Fruit fly (Drosophila melanogaster) whole organism, embryonic: Measurements from ENCODE around the gene Irbp18.

Source experiments
- Aef1 ChIP-seq: fragments of 200-800 bp; sonication (Bioruptor generic); IDR thresholded peaks from 3 replicates; pipeline ENCODE4 v1.3.6; 2022; ENCODE audit warnings: missing biosample characterization, missing genetic modification characterization
- Atf6 ChIP-seq: fragments of 200-800 bp; sonication (Bioruptor generic); IDR thresholded peaks from 2 replicates; pipeline ENCODE4 v1.3.6; 2022; ENCODE audit warnings: missing biosample characterization, missing genetic modification characterization
- Bgb ChIP-seq: fragments of 200-800 bp; sonication (Bioruptor generic); IDR thresholded peaks from 2 replicates; pipeline ENCODE4 v1.3.6; 2022; ENCODE audit warnings: missing biosample characterization, missing genetic modification characterization; ENCODE audit not compliant: partially characterized antibody
- CG10147 ChIP-seq: fragments of 200-800 bp; sonication (Bioruptor generic); optimal IDR thresholded peaks from 2 replicates; lab custom pipeline; 2019; ENCODE audit warnings: missing biosample characterization, mild to moderate bottlenecking, missing genetic modification characterization, moderate library complexity
- CG11723 ChIP-seq: fragments of 200-800 bp; sonication (Bioruptor generic); optimal IDR thresholded peaks from 2 replicates; lab custom pipeline; 2017; ENCODE audit warnings: missing biosample characterization, mild to moderate bottlenecking, missing genetic modification characterization
- CG13123 ChIP-seq: fragments of 200-800 bp; sonication (Bioruptor generic); optimal IDR thresholded peaks from 2 replicates; lab custom pipeline; 2016; ENCODE audit warnings: missing biosample characterization, missing genetic modification characterization
- CG13624 ChIP-seq: fragments of 200-800 bp; sonication (Bioruptor generic); optimal IDR thresholded peaks from 2 replicates; lab custom pipeline; 2016; ENCODE audit warnings: missing biosample characterization, missing genetic modification characterization
- CG14050 ChIP-seq: fragments of 200-800 bp; sonication (Bioruptor generic); IDR thresholded peaks from 3 replicates; pipeline ENCODE4 v1.3.6; 2022; ENCODE audit warnings: missing biosample characterization, missing genetic modification characterization
- CG14441 ChIP-seq: fragments of 200-800 bp; sonication (Bioruptor generic); IDR thresholded peaks from 2 replicates; pipeline ENCODE4 v1.3.6; 2022; ENCODE audit warnings: missing biosample characterization, missing genetic modification characterization
- CG15514 ChIP-seq: fragments of 200-800 bp; sonication (Bioruptor generic); optimal IDR thresholded peaks from 3 replicates; lab custom pipeline; 2017; ENCODE audit warnings: missing biosample characterization, missing genetic modification characterization, mild to moderate bottlenecking, moderate library complexity, missing genetic modification reagents
- CG1647 ChIP-seq: fragments of 200-800 bp; sonication (Bioruptor generic); optimal IDR thresholded peaks from 3 replicates; lab custom pipeline; 2016; ENCODE audit warnings: missing biosample characterization, missing genetic modification characterization
- CG16813 ChIP-seq: fragments of 200-800 bp; sonication (Bioruptor generic); IDR thresholded peaks from 3 replicates; pipeline ENCODE4 v1.3.6; 2022; ENCODE audit warnings: missing biosample characterization, missing genetic modification characterization; ENCODE audit not compliant: partially characterized antibody
- CG43689 ChIP-seq: fragments of 200-800 bp; sonication (Bioruptor generic); IDR thresholded peaks from 2 replicates; pipeline ENCODE4 v1.3.6; 2022; ENCODE audit warnings: missing biosample characterization, missing genetic modification characterization
- CG6272 ChIP-seq: fragments of 200-800 bp; sonication (Bioruptor generic); IDR thresholded peaks from 2 replicates; pipeline ENCODE4 v1.3.6; 2022; ENCODE audit warnings: missing biosample characterization, missing genetic modification characterization
- CG6791 ChIP-seq: fragments of 200-800 bp; sonication (Bioruptor generic); IDR thresholded peaks from 3 replicates; pipeline ENCODE4 v1.3.6; 2022; ENCODE audit warnings: missing biosample characterization, missing genetic modification characterization; ENCODE audit not compliant: partially characterized antibody
- CG7839 ChIP-seq: fragments of 200-800 bp; sonication (Bioruptor generic); optimal IDR thresholded peaks from 3 replicates; lab custom pipeline; 2018; ENCODE audit warnings: missing biosample characterization, mild to moderate bottlenecking, missing genetic modification characterization, moderate library complexity
- CG7963 ChIP-seq: fragments of 200-800 bp; sonication (Bioruptor generic); IDR thresholded peaks from 3 replicates; pipeline ENCODE4 v1.3.6; 2022; ENCODE audit warnings: missing biosample characterization, missing genetic modification characterization; ENCODE audit not compliant: partially characterized antibody
- CG9817 ChIP-seq: fragments of 200-800 bp; sonication (Bioruptor generic); optimal IDR thresholded peaks from 2 replicates; lab custom pipeline; 2018; ENCODE audit warnings: missing biosample characterization, mild to moderate bottlenecking, missing genetic modification characterization, moderate library complexity
- CHES-1-like ChIP-seq: fragments of 200-800 bp; sonication (Bioruptor generic); optimal IDR thresholded peaks from 2 replicates; lab custom pipeline; 2016; ENCODE audit warnings: missing biosample characterization, missing genetic modification characterization
- Chrac-16 ChIP-seq: fragments of 200-800 bp; sonication (Bioruptor generic); optimal IDR thresholded peaks from 3 replicates; lab custom pipeline; 2016; ENCODE audit warnings: missing biosample characterization, missing genetic modification characterization
- CoRest ChIP-seq: fragments of 200-800 bp; sonication (Bioruptor generic); optimal IDR thresholded peaks from 3 replicates; lab custom pipeline; 2018; ENCODE audit warnings: missing biosample characterization, mild to moderate bottlenecking, missing genetic modification characterization, moderate library complexity
- Dek ChIP-seq: fragments of 200-800 bp; sonication (Bioruptor generic); optimal IDR thresholded peaks from 3 replicates; lab custom pipeline; 2019; ENCODE audit warnings: missing biosample characterization, mild to moderate bottlenecking, missing genetic modification characterization, moderate library complexity
- E2f1 ChIP-seq: fragments of 200-800 bp; sonication (Bioruptor generic); IDR thresholded peaks from 2 replicates; pipeline ENCODE4 v1.3.6; 2022; ENCODE audit warnings: missing biosample characterization, missing genetic modification characterization
- E2f2 ChIP-seq: fragments of 200-800 bp; sonication (Bioruptor generic); IDR thresholded peaks from 2 replicates; pipeline ENCODE4 v1.3.6; 2022; ENCODE audit warnings: missing biosample characterization, missing genetic modification characterization
- ERR ChIP-seq: fragments of 200-800 bp; sonication (Bioruptor generic); optimal IDR thresholded peaks from 2 replicates; lab custom pipeline; 2016; ENCODE audit warnings: missing biosample characterization, missing genetic modification characterization
- Fer1 ChIP-seq: fragments of 200-800 bp; sonication (Bioruptor generic); optimal IDR thresholded peaks from 2 replicates; lab custom pipeline; 2017; ENCODE audit warnings: missing biosample characterization, mild to moderate bottlenecking, missing genetic modification characterization
- HLH3B ChIP-seq: fragments of 200-800 bp; sonication (Bioruptor generic); IDR thresholded peaks from 2 replicates; pipeline ENCODE4 v1.3.6; 2022; ENCODE audit warnings: missing biosample characterization, missing genetic modification characterization
- Hey ChIP-seq: fragments of 200-800 bp; sonication (Bioruptor generic); optimal IDR thresholded peaks from 3 replicates; lab custom pipeline; 2018; ENCODE audit warnings: missing biosample characterization, mild to moderate bottlenecking, missing genetic modification characterization
- Hr39 ChIP-seq: fragments of >200 bp; optimal IDR thresholded peaks from 2 replicates; lab custom pipeline; 2017
- Lpt ChIP-seq: fragments of >200 bp; optimal IDR thresholded peaks from 2 replicates; lab custom pipeline; 2018; ENCODE audit warnings: missing biosample characterization, missing genetic modification characterization
- Max ChIP-seq: fragments of 200-800 bp; sonication (Bioruptor generic); optimal IDR thresholded peaks from 2 replicates; lab custom pipeline; 2016; ENCODE audit warnings: missing biosample characterization, mild to moderate bottlenecking, missing genetic modification characterization
- Med ChIP-seq: fragments of 200-800 bp; sonication (Bioruptor generic); peaks from one replicate; lab custom pipeline; 2016; ENCODE audit warnings: missing biosample characterization, missing genetic modification characterization, mild to moderate bottlenecking, inconsistent platforms, moderate library complexity
- Meics ChIP-seq: fragments of 200-800 bp; sonication (Bioruptor generic); optimal IDR thresholded peaks from 2 replicates; lab custom pipeline; 2017; ENCODE audit warnings: missing biosample characterization, mild to moderate bottlenecking, missing genetic modification characterization
- Mes4 ChIP-seq: fragments of 200-800 bp; sonication (Bioruptor generic); optimal IDR thresholded peaks from 2 replicates; lab custom pipeline; 2016; ENCODE audit warnings: missing biosample characterization, missing genetic modification characterization
- Optix ChIP-seq: fragments of 200-800 bp; sonication (Bioruptor generic); IDR thresholded peaks from 3 replicates; pipeline ENCODE4 v1.3.6; 2022; ENCODE audit warnings: missing biosample characterization, missing genetic modification characterization
- Stat92E ChIP-seq, 3 experiments: fragments of >200 bp in 2 of 3; fragments of 200-800 bp in 1 of 3; sonication (Bioruptor generic) in 1 of 3; optimal IDR thresholded peaks; 2 replicates each; lab custom pipeline; 2017 to 2019; ENCODE audit warnings: missing biosample characterization in 3 of 3, missing genetic modification characterization in 3 of 3, mild to moderate bottlenecking in 1 of 3, moderate library complexity in 1 of 3
- ab ChIP-seq: fragments of 200-800 bp; sonication (Bioruptor generic); optimal IDR thresholded peaks from 2 replicates; lab custom pipeline; 2016; ENCODE audit warnings: missing biosample characterization, missing genetic modification characterization
- bsh ChIP-seq, 2 experiments: fragments of 200-800 bp; sonication (Bioruptor generic); optimal IDR thresholded peaks; 2 replicates each; lab custom pipeline; 2017 to 2018; ENCODE audit warnings: mild to moderate bottlenecking in 2 of 2, missing biosample characterization in 2 of 2, missing genetic modification characterization in 2 of 2, moderate library complexity in 1 of 2
- chn ChIP-seq: fragments of 200-800 bp; sonication (Bioruptor generic); optimal IDR thresholded peaks from 2 replicates; lab custom pipeline; 2016; ENCODE audit warnings: missing biosample characterization, missing genetic modification characterization
- ems ChIP-seq: fragments of 200-800 bp; sonication (Bioruptor generic); optimal IDR thresholded peaks from 3 replicates; lab custom pipeline; 2016; ENCODE audit warnings: missing biosample characterization, missing genetic modification characterization
- en ChIP-seq: fragments of 200-800 bp; sonication (Bioruptor generic); optimal IDR thresholded peaks from 2 replicates; lab custom pipeline; 2016; ENCODE audit warnings: missing biosample characterization, missing genetic modification characterization
- fd3F ChIP-seq: fragments of 200-800 bp; sonication (Bioruptor generic); optimal IDR thresholded peaks from 2 replicates; lab custom pipeline; 2018; ENCODE audit warnings: missing biosample characterization, mild to moderate bottlenecking, missing genetic modification characterization, moderate library complexity
- her ChIP-seq: fragments of 200-800 bp; sonication (Bioruptor generic); optimal IDR thresholded peaks from 2 replicates; lab custom pipeline; 2016; ENCODE audit warnings: missing biosample characterization, missing genetic modification characterization
- lab ChIP-seq: fragments of 200-800 bp; sonication (Bioruptor generic); optimal IDR thresholded peaks from 3 replicates; lab custom pipeline; 2017; ENCODE audit warnings: missing biosample characterization, missing genetic modification characterization, mild to moderate bottlenecking, moderate library complexity, missing genetic modification reagents
- odd ChIP-seq: fragments of 200-800 bp; sonication (Bioruptor generic); optimal IDR thresholded peaks from 2 replicates; lab custom pipeline; 2017; ENCODE audit warnings: missing biosample characterization, mild to moderate bottlenecking, missing genetic modification characterization
- pzg ChIP-seq: fragments of 200-800 bp; sonication (Bioruptor generic); optimal IDR thresholded peaks from 3 replicates; lab custom pipeline; 2018; ENCODE audit warnings: missing biosample characterization, mild to moderate bottlenecking, missing genetic modification characterization, moderate library complexity
- sens ChIP-seq: fragments of 200-800 bp; sonication (Bioruptor generic); peaks from one replicate; lab custom pipeline; 2016; ENCODE audit warnings: missing biosample characterization, missing genetic modification characterization
- sens-2 ChIP-seq: fragments of 200-800 bp; sonication (Bioruptor generic); IDR thresholded peaks from 2 replicates; pipeline ENCODE4 v1.3.6; 2022; ENCODE audit warnings: missing biosample characterization, missing genetic modification characterization
- sima ChIP-seq: fragments of 200-800 bp; sonication (Bioruptor generic); optimal IDR thresholded peaks from 2 replicates; lab custom pipeline; 2016; ENCODE audit warnings: missing biosample characterization, missing genetic modification characterization
- tna ChIP-seq: fragments of 200-800 bp; sonication (Bioruptor generic); IDR thresholded peaks from 2 replicates; pipeline ENCODE4 v1.3.6; 2022; ENCODE audit warnings: missing biosample characterization, missing genetic modification characterization; ENCODE audit not compliant: partially characterized antibody
- toy ChIP-seq: fragments of 200-800 bp; sonication (Bioruptor generic); IDR thresholded peaks from 2 replicates; pipeline ENCODE4 v1.3.6; 2022; ENCODE audit warnings: missing biosample characterization, missing genetic modification characterization

The Irbp18 gene

dm6 chr3L:11047877-11048276 is 50.1 kb downstream of the Irbp18 start (continued):
- TF ChIP-seq Med (GFP tag; lab: Kevin White, UChicago) (peak; percentile 98), Lpt (GFP tag; lab: Kevin White, UChicago) (no peak), Dek (peak; percentile 48), CoRest (peak; percentile 69), CG11723 (peak; percentile 65), Meics (GFP tag; lab: Kevin White, UChicago) (peak; percentile 81), CG9817 (tag; lab: Kevin White, UChicago) (peak; percentile 65), Atf6 (peak; percentile 67), CG15514 (GFP tag; lab: Kevin White, UChicago) (peak; percentile 48), Max (GFP tag; lab: Kevin White, UChicago) (peak; percentile 24), HLH3B (GFP tag; lab: Robert Waterston, UW) (peak; percentile 74), Stat92E (GFP tag; optimal IDR thresholded peaks at IDR 0.05; lab: Kevin White, UChicago) (no peak), odd (peak; percentile 52), Aef1 (GFP tag; lab: Robert Waterston, UW) (peak; percentile 53), her (GFP tag; lab: Kevin White, UChicago) (peak; percentile 81), CG6272 (GFP tag; lab: Robert Waterston, UW) (peak; percentile 31; the same call in 1 of the 2 replicates), sens-2 (GFP tag; lab: Robert Waterston, UW) (peak; percentile 76), fd3F (GFP tag; lab: Kevin White, UChicago) (peak; percentile 67), CG13123 (no peak), CG7839 (peak; percentile 82), CHES-1-like (GFP tag; lab: Kevin White, UChicago) (peak; percentile 30), Optix (GFP tag; lab: Robert Waterston, UW) (peak; percentile 74), ems (GFP tag; lab: Kevin White, UChicago) (peak; percentile 50), lab (peak; percentile 66), Bgb (peak; percentile 28; the same call in 1 of the 2 replicates), bsh (GFP tag; optimal IDR thresholded peaks at IDR 0.05; lab: Kevin White, UChicago) (peak in 1 of 2 experiments; percentile 72), toy (GFP tag; lab: Robert Waterston, UW) (no peak), tna (no peak), Chrac-16 (GFP tag; lab: Kevin White, UChicago) (peak; percentile 88), sima (GFP tag; lab: Kevin White, UChicago) (peak; percentile 24), CG1647 (peak; percentile 54), CG16813 (GFP tag; lab: Robert Waterston, UW) (no peak), Hr39 (lab: Kevin White, UChicago) (no peak), CG6791 (GFP tag; lab: Robert Waterston, UW) (0 out of 3 replicates have a peak, but pooled peaks have one; percentile 9), CG14441 (peak; percentile 72), ab (GFP tag; lab: Kevin White, UChicago) (peak; percentile 11), ERR (peak; percentile 22), en (GFP tag; lab: Kevin White, UChicago) (peak; percentile 44), Mes4 (GFP tag; lab: Kevin White, UChicago) (peak; percentile 81), Fer1 (GFP tag; lab: Kevin White, UChicago) (peak; percentile 57), E2f2 (GFP tag; lab: Robert Waterston, UW) (peak; percentile 25; the same call in 1 of the 2 replicates), E2f1 (peak; percentile 63), chn (peak; percentile 57), CG43689 (GFP tag; lab: Robert Waterston, UW) (peak; percentile 50; the same call in 1 of the 2 replicates), CG10147 (GFP tag; lab: Kevin White, UChicago) (no peak), Hey (tag; lab: Kevin White, UChicago) (peak; percentile 30), CG7963 (GFP tag; lab: Robert Waterston, UW) (no peak), pzg (peak; percentile 7), CG14050 (peak; percentile 49; the same call in 2 of the 3 replicates), CG13624 (GFP tag; lab: Kevin White, UChicago) (peak; percentile 69), sens (GFP tag; lab: Kevin White, UChicago) (peak; percentile 94)
